Worm (Caenorhabditis elegans) whole organism, L1 larva: ENCODE results near the gene T20F7.3.

Experiments
- nhr-71 ChIP-seq: sonication (generic microtip); optimal IDR thresholded peaks from 2 replicates; lab custom pipeline; 2016; ENCODE audit warnings: mild to moderate bottlenecking, missing genetic modification characterization, moderate library complexity, missing compliant biosample characterization
- nhr-77 ChIP-seq: fragments of 150-350 bp; optimal IDR thresholded peaks from 2 replicates; lab custom pipeline; 2014; ENCODE audit warnings: missing biosample characterization, missing genetic modification characterization
- skn-1 ChIP-seq: fragments of 150-350 bp; optimal IDR thresholded peaks from 2 replicates; lab custom pipeline; 2014; ENCODE audit warnings: missing biosample characterization, missing genetic modification characterization
- unc-98 ChIP-seq: fragments of 200-800 bp; sonication (Bioruptor generic); IDR thresholded peaks from 2 replicates; pipeline ENCODE4 v1.3.6; 2022; ENCODE audit warnings: missing genetic modification characterization, missing compliant biosample characterization

DNA sequence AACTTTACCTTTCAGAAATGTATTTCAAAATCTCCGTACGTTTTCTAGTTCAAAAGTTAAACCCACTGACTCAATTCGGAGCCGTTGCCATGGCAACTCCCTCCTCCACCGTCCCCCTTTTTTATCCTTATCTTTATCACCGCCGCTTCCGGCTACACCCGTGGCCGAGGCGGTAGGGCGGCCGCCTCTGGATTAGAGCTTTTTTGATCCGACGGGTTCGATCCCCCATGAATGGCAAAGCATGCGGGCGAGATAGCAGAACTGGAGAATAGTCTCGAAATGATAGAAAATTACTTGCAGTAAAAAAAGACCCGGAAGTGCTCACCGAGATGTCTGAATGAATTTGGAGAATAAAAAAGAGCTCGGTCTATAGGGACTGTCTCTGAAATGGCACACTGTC, 33.6 kb downstream of the T20F7.3 start:
- TF ChIP-seq nhr-77 (tag; lab: Kevin White, UChicago) (no peak), nhr-71 (no peak), skn-1 (no peak), unc-98 (GFP tag; lab: Robert Waterston, UW) (no peak)
